Worm (Caenorhabditis elegans): ENCODE data around the gene ttr-33.
A peak's percentile ranks its signal among the peaks of the same experiment; 100 is the strongest.

The ttr-33 gene

ce11 chrV:7837809-7838208, at the start of gene ttr-33:
ttr-33 (minus strand) TSS chrV:7837909.
- TF ChIP-seq egl-13 (tag; optimal IDR thresholded peaks at IDR 0.05) (no peak), elt-3 (tag; optimal IDR thresholded peaks at IDR 0.05) (peak in 1 of 6 experiments; percentile 3), unc-130 (tag; optimal IDR thresholded peaks at IDR 0.05) (no peak)

- TF ChIP-seq mab-9 (GFP tag; IDR thresholded peaks at IDR 0.05) (no peak), C16A3.4 (tag; optimal IDR thresholded peaks at IDR 0.05) (no peak), dsc-1 (tag; optimal IDR thresholded peaks at IDR 0.05) (no peak), unc-98 (GFP tag; IDR thresholded peaks at IDR 0.05) (no peak), ceh-63 (GFP tag; optimal IDR thresholded peaks at IDR 0.05) (no peak), vab-15 (tag; optimal IDR thresholded peaks at IDR 0.05) (peak; percentile 17), unc-30 (tag; optimal IDR thresholded peaks at IDR 0.05) (no peak), lin-14 (GFP tag; optimal IDR thresholded peaks at IDR 0.05) (peak; percentile 80), lin-13 (GFP tag; optimal IDR thresholded peaks at IDR 0.05) (no peak), fkh-8 (tag; optimal IDR thresholded peaks at IDR 0.05) (no peak), Y116A8C.19 (tag; optimal IDR thresholded peaks at IDR 0.05; ENCODE audit: borderline replicate concordance) (no peak), nhr-237 (tag; optimal IDR thresholded peaks at IDR 0.05) (no peak), alr-1 (tag; optimal IDR thresholded peaks at IDR 0.05; ENCODE audit: borderline replicate concordance) (no peak), fkh-10 (GFP tag; optimal IDR thresholded peaks at IDR 0.05) (no peak), efl-1 (optimal IDR thresholded peaks at IDR 0.05) (no peak), efl-1 (GFP tag; optimal IDR thresholded peaks at IDR 0.05 in 1 of 2) (no peak), unc-62 (GFP tag; optimal IDR thresholded peaks at IDR 0.05) (no peak), nhr-47 (tag; optimal IDR thresholded peaks at IDR 0.05) (peak; percentile 36), ets-5 (GFP tag; IDR thresholded peaks at IDR 0.05) (no peak), ztf-11 (tag; optimal IDR thresholded peaks at IDR 0.05) (no peak), xbp-1 (tag; optimal IDR thresholded peaks at IDR 0.05) (no peak), mdl-1 (tag; optimal IDR thresholded peaks at IDR 0.05) (no peak), lin-39 (tag; optimal IDR thresholded peaks at IDR 0.05) (no peak), ceh-88 (GFP tag; IDR thresholded peaks at IDR 0.05) (no peak), elt-2 (tag; optimal IDR thresholded peaks at IDR 0.05) (no peak), sptf-1 (tag; optimal IDR thresholded peaks at IDR 0.05) (no peak), nhr-90 (tag; optimal IDR thresholded peaks at IDR 0.05; ENCODE audit: poor library complexity) (no peak), zip-4 (GFP tag; optimal IDR thresholded peaks at IDR 0.05) (no peak), unc-86 (tag; optimal IDR thresholded peaks at IDR 0.05) (no peak), sup-37 (GFP tag; optimal IDR thresholded peaks at IDR 0.05) (no peak), aha-1 (tag; optimal IDR thresholded peaks at IDR 0.05) (no peak), nhr-71 (tag; optimal IDR thresholded peaks at IDR 0.05) (peak; percentile 13), egl-13 (tag; optimal IDR thresholded peaks at IDR 0.05) (peak; percentile 52), F16B12.6 (tag; optimal IDR thresholded peaks at IDR 0.05) (no peak), nhr-19 (GFP tag; conservative IDR thresholded peaks at IDR 0.05) (no peak), nhr-84 (tag; optimal IDR thresholded peaks at IDR 0.05) (no peak), ama-1 (optimal IDR thresholded peaks at IDR 0.05) (no peak), snpc-4 (tag; optimal IDR thresholded peaks at IDR 0.05) (no peak), lin-15B (tag; optimal IDR thresholded peaks at IDR 0.05) (no peak), nhr-76 (tag; optimal IDR thresholded peaks at IDR 0.05) (no peak)
These were observed 46.7 kb upstream of the ttr-33 start for ce11 chrV:7884441-7884840.

- TF ChIP-seq isw-1 (GFP tag; IDR thresholded peaks at IDR 0.05): no peak
- no peak for TF ChIP-seq nhr-28 (tag; optimal IDR thresholded peaks at IDR 0.05)
- TF ChIP-seq mab-9 (GFP tag; IDR thresholded peaks at IDR 0.05): no peak
- peak; percentile 33 for TF ChIP-seq lin-14 (GFP tag; optimal IDR thresholded peaks at IDR 0.05)
- no peak for TF ChIP-seq ets-5 (GFP tag; IDR thresholded peaks at IDR 0.05)
- no peak for TF ChIP-seq mef-2 (tag; optimal IDR thresholded peaks at IDR 0.05)
- TF ChIP-seq lin-35 (GFP tag; optimal IDR thresholded peaks at IDR 0.05): peak in 1 of 2 experiments; percentile 12
- no peak for TF ChIP-seq C34B4.2 (tag; optimal IDR thresholded peaks at IDR 0.05)
- TF ChIP-seq rnt-1 (tag; optimal IDR thresholded peaks at IDR 0.05): no peak
- TF ChIP-seq elt-3 (tag; optimal IDR thresholded peaks at IDR 0.05): peak in 5 of 6 experiments; percentile 21 to 75 (median 49)
- TF ChIP-seq ceh-88 (GFP tag; IDR thresholded peaks at IDR 0.05): no peak
- no peak for TF ChIP-seq sup-37 (GFP tag; optimal IDR thresholded peaks at IDR 0.05)
- TF ChIP-seq nhr-19 (GFP tag; conservative IDR thresholded peaks at IDR 0.05): no peak
- TF ChIP-seq mep-1 (tag; optimal IDR thresholded peaks at IDR 0.05): no peak
- peak in 1 of 2 experiments; percentile 22 for TF ChIP-seq lsy-2 (tag; optimal IDR thresholded peaks at IDR 0.05)
- no peak for TF ChIP-seq unc-62 (GFP tag; optimal IDR thresholded peaks at IDR 0.05)
- TF ChIP-seq ama-1 (optimal IDR thresholded peaks at IDR 0.05): no peak
- no peak for TF ChIP-seq lir-3 (tag; optimal IDR thresholded peaks at IDR 0.05; ENCODE audit: poor library complexity)
These were observed 40.8 kb upstream of the ttr-33 start, which contains the start of gene F40A3.2 for ce11 chrV:7878411-7878964. F40A3.2 (plus strand) TSS chrV:7878914.

Data from whole organism, L1 larva.